Worm (Caenorhabditis elegans) whole organism, late embryonic: Measurements from ENCODE around the gene T07C4.12.

Source experiments
- C08G9.2 ChIP-seq: sonication (generic microtip); optimal IDR thresholded peaks from 2 replicates; lab custom pipeline; 2016; ENCODE audit warnings: mild to moderate bottlenecking, missing genetic modification characterization, moderate library complexity, missing compliant biosample characterization
- F13H6.1 ChIP-seq: sonication (generic microtip); optimal IDR thresholded peaks from 2 replicates; lab custom pipeline; 2016; ENCODE audit warnings: missing genetic modification characterization, missing compliant biosample characterization
- K09A11.1 ChIP-seq: sonication (generic microtip); optimal IDR thresholded peaks from 2 replicates; lab custom pipeline; 2017; ENCODE audit warnings: antibody characterized with exemption, mild to moderate bottlenecking, missing genetic modification characterization, missing compliant biosample characterization; ENCODE audit not compliant: insufficient read depth
- T23F11.4 ChIP-seq: fragments of 200-800 bp; sonication (Bioruptor generic); optimal IDR thresholded peaks from 2 replicates; lab custom pipeline; 2018; ENCODE audit warnings: mild to moderate bottlenecking, missing genetic modification characterization, missing compliant biosample characterization
- ahr-1 ChIP-seq: sonication (generic microtip); optimal IDR thresholded peaks from 2 replicates; lab custom pipeline; 2016; ENCODE audit warnings: missing genetic modification characterization, missing compliant biosample characterization
- ceh-14 ChIP-seq: sonication (generic microtip); optimal IDR thresholded peaks from 2 replicates; lab custom pipeline; 2016; ENCODE audit warnings: missing genotype, missing genetic modification characterization, missing compliant biosample characterization
- ceh-18 ChIP-seq: sonication (generic microtip); optimal IDR thresholded peaks from 2 replicates; lab custom pipeline; 2016; ENCODE audit warnings: missing genetic modification characterization, missing compliant biosample characterization
- ceh-19 ChIP-seq: fragments of 200-800 bp; sonication (Bioruptor generic); optimal IDR thresholded peaks from 2 replicates; lab custom pipeline; 2018; ENCODE audit warnings: mild to moderate bottlenecking, missing genetic modification characterization, missing compliant biosample characterization
- ceh-2 ChIP-seq: sonication (generic microtip); optimal IDR thresholded peaks from 2 replicates; lab custom pipeline; 2016; ENCODE audit warnings: missing genotype, missing genetic modification characterization, missing compliant biosample characterization
- ceh-22 ChIP-seq: sonication (generic microtip); optimal IDR thresholded peaks from 2 replicates; lab custom pipeline; 2017; ENCODE audit warnings: missing biosample characterization, missing genetic modification characterization
- ceh-31 ChIP-seq: sonication (generic microtip); optimal IDR thresholded peaks from 2 replicates; lab custom pipeline; 2016; ENCODE audit warnings: missing genetic modification characterization, missing compliant biosample characterization
- ceh-9 ChIP-seq: sonication (generic microtip); optimal IDR thresholded peaks from 2 replicates; lab custom pipeline; 2016; ENCODE audit warnings: mild to moderate bottlenecking, missing genetic modification characterization, inconsistent platforms, missing compliant biosample characterization
- che-1 ChIP-seq: sonication (generic microtip); optimal IDR thresholded peaks from 2 replicates; lab custom pipeline; 2016; ENCODE audit warnings: mild to moderate bottlenecking, missing genetic modification characterization, missing compliant biosample characterization
- elt-2 ChIP-seq: sonication (generic microtip); optimal IDR thresholded peaks from 2 replicates; lab custom pipeline; 2016; ENCODE audit warnings: missing genetic modification reagents, missing genetic modification characterization, missing compliant biosample characterization
- elt-4 ChIP-seq: sonication (generic microtip); optimal IDR thresholded peaks from 2 replicates; lab custom pipeline; 2016; ENCODE audit warnings: missing genetic modification characterization, missing compliant biosample characterization
- ets-4 ChIP-seq: sonication (generic microtip); optimal IDR thresholded peaks from 2 replicates; lab custom pipeline; 2016; ENCODE audit warnings: missing genetic modification characterization, missing compliant biosample characterization
- eyg-1 ChIP-seq: sonication (generic microtip); optimal IDR thresholded peaks from 2 replicates; lab custom pipeline; 2016; ENCODE audit warnings: missing genotype, missing genetic modification characterization, missing compliant biosample characterization
- hlh-30 ChIP-seq: sonication (generic microtip); optimal IDR thresholded peaks from 2 replicates; lab custom pipeline; 2017; ENCODE audit warnings: antibody characterized with exemption, missing genetic modification characterization, missing compliant biosample characterization; ENCODE audit not compliant: insufficient read depth
- hlh-6 ChIP-seq: sonication (generic microtip); optimal IDR thresholded peaks from 2 replicates; lab custom pipeline; 2016; ENCODE audit warnings: missing genotype, missing genetic modification characterization, missing compliant biosample characterization
- lin-11 ChIP-seq: fragments of 200-800 bp; sonication (Bioruptor generic); optimal IDR thresholded peaks from 2 replicates; lab custom pipeline; 2018; ENCODE audit warnings: mild to moderate bottlenecking, missing genetic modification characterization, missing compliant biosample characterization
- madf-2 ChIP-seq: sonication (generic microtip); optimal IDR thresholded peaks from 2 replicates; lab custom pipeline; 2017; ENCODE audit warnings: missing genetic modification characterization, missing compliant biosample characterization
- nfya-1 ChIP-seq: sonication (generic microtip); optimal IDR thresholded peaks from 2 replicates; lab custom pipeline; 2017; ENCODE audit warnings: missing genetic modification characterization, mild to moderate bottlenecking, missing compliant biosample characterization, antibody characterized with exemption, moderate library complexity
- pag-3 ChIP-seq: sonication (generic microtip); optimal IDR thresholded peaks from 2 replicates; lab custom pipeline; 2016; ENCODE audit warnings: missing compliant biosample characterization, missing genetic modification characterization, borderline replicate concordance
- rnt-1 ChIP-seq: sonication (generic microtip); optimal IDR thresholded peaks from 2 replicates; lab custom pipeline; 2016; ENCODE audit warnings: missing genetic modification characterization, missing compliant biosample characterization
- sox-4 ChIP-seq: sonication (generic microtip); optimal IDR thresholded peaks from 2 replicates; lab custom pipeline; 2017; ENCODE audit warnings: mild to moderate bottlenecking, missing genetic modification characterization, inconsistent platforms, missing compliant biosample characterization
- syd-9 ChIP-seq: sonication (generic microtip); optimal IDR thresholded peaks from 2 replicates; lab custom pipeline; 2016; ENCODE audit warnings: mild to moderate bottlenecking, missing genetic modification characterization, moderate library complexity, missing compliant biosample characterization
- tbx-2 ChIP-seq: sonication (generic microtip); optimal IDR thresholded peaks from 2 replicates; lab custom pipeline; 2016; ENCODE audit warnings: missing genetic modification characterization, missing compliant biosample characterization
- tbx-7 ChIP-seq: sonication (generic microtip); optimal IDR thresholded peaks from 2 replicates; lab custom pipeline; 2016; ENCODE audit warnings: missing genotype, missing genetic modification characterization, missing compliant biosample characterization
- ttx-3 ChIP-seq: sonication (generic microtip); optimal IDR thresholded peaks from 2 replicates; lab custom pipeline; 2016; ENCODE audit warnings: missing genetic modification reagents, missing genetic modification characterization, missing compliant biosample characterization
- unc-3 ChIP-seq, 2 experiments: fragments of 200-800 bp in 1 of 2; sonication (Bioruptor generic) in 1 of 2; sonication (generic microtip) in 1 of 2; conservative IDR thresholded peaks in 1 of 2; optimal IDR thresholded peaks in 1 of 2; 2 replicates each; pipeline versions ENCODE4 v1.3.6 to Lab custom; 2016 to 2022; ENCODE audit warnings: missing compliant biosample characterization in 2 of 2, missing genetic modification characterization in 2 of 2, missing genetic modification reagents in 1 of 2
- unc-42 ChIP-seq: sonication (generic microtip); optimal IDR thresholded peaks from 2 replicates; lab custom pipeline; 2016; ENCODE audit warnings: missing genotype, missing genetic modification characterization, missing compliant biosample characterization
- unc-55 ChIP-seq: sonication (generic microtip); optimal IDR thresholded peaks from 2 replicates; lab custom pipeline; 2017; ENCODE audit warnings: missing biosample characterization, missing genetic modification reagents, missing genetic modification characterization
- zip-5 ChIP-seq: sonication (generic microtip); optimal IDR thresholded peaks from 2 replicates; lab custom pipeline; 2016; ENCODE audit warnings: missing genetic modification characterization, missing compliant biosample characterization
- ztf-16 ChIP-seq: sonication (generic microtip); optimal IDR thresholded peaks from 2 replicates; lab custom pipeline; 2017; ENCODE audit warnings: missing genetic modification characterization, missing compliant biosample characterization

The T07C4.12 gene

ce11 chrIII:10358751-10359150, 26.3 kb upstream of the T07C4.12 start:
- TF ChIP-seq unc-42 (tag; lab: Kevin White, UChicago) = peak; percentile 21
- TF ChIP-seq zip-5 = no peak

ce11 chrIII:10357598-10358186, 25.2 kb upstream of the T07C4.12 start, which contains the start of gene umps-1:
umps-1 (minus strand) TSS chrIII:10357648.
- TF ChIP-seq ets-4 (tag; lab: Kevin White, UChicago) (no peak), hlh-30 (tag; lab: Kevin White, UChicago) (no peak), rnt-1 (tag; lab: Kevin White, UChicago) (no peak), elt-2 (tag; lab: Kevin White, UChicago) (peak; percentile 5), ceh-19 (no peak), tbx-7 (tag; lab: Kevin White, UChicago) (no peak), che-1 (tag; lab: Kevin White, UChicago) (no peak)

ce11 chrIII:10355382-10355781, 22.9 kb upstream of the T07C4.12 start, which contains the start of gene spp-1:
spp-1 (minus strand) TSS chrIII:10355668.
- TF ChIP-seq T23F11.4 (GFP tag; lab: Kevin White, UChicago) (no peak), nfya-1 (no peak), eyg-1 (no peak), unc-3 (GFP tag; conservative IDR thresholded peaks at IDR 0.05; lab: Robert Waterston, UW) (no peak), unc-3 (tag; optimal IDR thresholded peaks at IDR 0.05; lab: Kevin White, UChicago) (no peak), syd-9 (tag; lab: Kevin White, UChicago) (no peak), elt-2 (tag; lab: Kevin White, UChicago) (no peak), pag-3 (tag; lab: Kevin White, UChicago) (no peak), elt-4 (tag; lab: Kevin White, UChicago) (no peak), ttx-3 (tag; lab: Kevin White, UChicago) (no peak), hlh-6 (tag; lab: Kevin White, UChicago) (no peak), ceh-14 (tag; lab: Kevin White, UChicago) (no peak), unc-42 (tag; lab: Kevin White, UChicago) (no peak)

- no peak for TF ChIP-seq madf-2 (tag; lab: Kevin White, UChicago)
- TF ChIP-seq ztf-16 = no peak
- no peak for TF ChIP-seq ceh-19
- no peak for TF ChIP-seq sox-4 (tag; lab: Kevin White, UChicago)
- no peak for TF ChIP-seq K09A11.1
- TF ChIP-seq ceh-22 = no peak
- TF ChIP-seq C08G9.2 (tag; lab: Kevin White, UChicago) = no peak
- TF ChIP-seq elt-4 (tag; lab: Kevin White, UChicago) = no peak
- TF ChIP-seq ahr-1 (tag; lab: Kevin White, UChicago) = no peak
- no peak for TF ChIP-seq ceh-18 (tag; lab: Kevin White, UChicago)
- no peak for TF ChIP-seq ceh-31 (tag; lab: Kevin White, UChicago)
- no peak for TF ChIP-seq rnt-1 (tag; lab: Kevin White, UChicago)
- TF ChIP-seq unc-55 (GFP tag; lab: Kevin White, UChicago) = no peak
- no peak for TF ChIP-seq tbx-2
- no peak for TF ChIP-seq ceh-9 (tag; lab: Kevin White, UChicago)
- no peak for TF ChIP-seq eyg-1
- TF ChIP-seq nfya-1 = no peak
- no peak for TF ChIP-seq F13H6.1 (tag; lab: Kevin White, UChicago)
- no peak for TF ChIP-seq lin-11
- no peak for TF ChIP-seq ceh-2 (tag; lab: Kevin White, UChicago)
These were observed 22.1 kb upstream of the T07C4.12 start for ce11 chrIII:10354591-10354990.
